Fruit fly (Drosophila melanogaster) whole organism, prepupa: ENCODE results near the gene nAChRalpha5.

Experiments
- Blimp-1 ChIP-seq: fragments of 200-800 bp; sonication (Bioruptor generic); optimal IDR thresholded peaks from 3 replicates; lab custom pipeline; 2017; ENCODE audit warnings: missing biosample characterization, missing genetic modification characterization, mild to moderate bottlenecking, moderate library complexity, missing genetic modification reagents
- CG11294 ChIP-seq: fragments of 200-800 bp; sonication (Bioruptor generic); IDR thresholded peaks from 2 replicates; pipeline ENCODE4 v1.3.6; 2022; ENCODE audit warnings: missing biosample characterization, missing genetic modification characterization
- CG11902 ChIP-seq: fragments of 200-800 bp; sonication (Bioruptor generic); optimal IDR thresholded peaks from 3 replicates; lab custom pipeline; 2016; ENCODE audit warnings: missing biosample characterization, missing genetic modification characterization
- CG15336 ChIP-seq: fragments of 200-800 bp; sonication (Bioruptor generic); IDR thresholded peaks from 2 replicates; pipeline ENCODE4 v1.3.6; 2022; ENCODE audit warnings: missing biosample characterization, missing genetic modification characterization
- CG1621 ChIP-seq: fragments of 200-800 bp; sonication (Bioruptor generic); optimal IDR thresholded peaks from 3 replicates; lab custom pipeline; 2018; ENCODE audit warnings: missing biosample characterization, mild to moderate bottlenecking, missing genetic modification characterization
- CG16779 ChIP-seq: fragments of 200-800 bp; sonication (Bioruptor generic); optimal IDR thresholded peaks from 3 replicates; lab custom pipeline; 2017; ENCODE audit warnings: missing biosample characterization, mild to moderate bottlenecking, missing genetic modification characterization
- CG3032 ChIP-seq: fragments of 200-800 bp; optimal IDR thresholded peaks from 2 replicates; lab custom pipeline; 2019; ENCODE audit warnings: missing biosample characterization, mild to moderate bottlenecking, missing genetic modification characterization, moderate library complexity
- CG31627 ChIP-seq: fragments of 200-800 bp; sonication (Bioruptor generic); optimal IDR thresholded peaks from 3 replicates; lab custom pipeline; 2016; ENCODE audit warnings: missing biosample characterization, missing genetic modification characterization
- CG32006 ChIP-seq: fragments of 200-800 bp; sonication (Bioruptor generic); optimal IDR thresholded peaks from 3 replicates; lab custom pipeline; 2017; ENCODE audit warnings: missing biosample characterization, mild to moderate bottlenecking, missing genetic modification characterization
- CG34406 ChIP-seq: fragments of 200-800 bp; sonication (Bioruptor generic); optimal IDR thresholded peaks from 3 replicates; lab custom pipeline; 2016; ENCODE audit warnings: missing biosample characterization, missing genetic modification characterization
- CG3919 ChIP-seq: fragments of 200-800 bp; sonication (Bioruptor generic); optimal IDR thresholded peaks from 3 replicates; lab custom pipeline; 2016; ENCODE audit warnings: missing biosample characterization, missing genetic modification characterization
- CG4318 ChIP-seq: fragments of 200-800 bp; sonication (Bioruptor generic); optimal IDR thresholded peaks from 3 replicates; lab custom pipeline; 2017; ENCODE audit warnings: missing biosample characterization, mild to moderate bottlenecking, missing genetic modification characterization
- CG6792 ChIP-seq: fragments of 200-800 bp; sonication (Bioruptor generic); optimal IDR thresholded peaks from 3 replicates; lab custom pipeline; 2016; ENCODE audit warnings: missing biosample characterization, missing genetic modification characterization
- CG6808 ChIP-seq: fragments of 200-800 bp; sonication (Bioruptor generic); optimal IDR thresholded peaks from 3 replicates; lab custom pipeline; 2017; ENCODE audit warnings: missing biosample characterization, missing genetic modification characterization, mild to moderate bottlenecking, moderate library complexity, missing genetic modification reagents
- CG6854 ChIP-seq: fragments of 200-800 bp; sonication (Bioruptor generic); optimal IDR thresholded peaks from 2 replicates; lab custom pipeline; 2017; ENCODE audit warnings: missing biosample characterization, mild to moderate bottlenecking, missing genetic modification characterization
- CG8319 ChIP-seq: fragments of 200-800 bp; sonication (Bioruptor generic); optimal IDR thresholded peaks from 3 replicates; lab custom pipeline; 2016; ENCODE audit warnings: missing biosample characterization, missing genetic modification characterization
- CG8632 ChIP-seq: fragments of 200-800 bp; sonication (Bioruptor generic); optimal IDR thresholded peaks from 3 replicates; lab custom pipeline; 2016; ENCODE audit warnings: missing biosample characterization, missing genetic modification characterization
- Eip75B ChIP-seq: fragments of 200-800 bp; sonication (Bioruptor generic); optimal IDR thresholded peaks from 3 replicates; lab custom pipeline; 2016; ENCODE audit warnings: missing biosample characterization, missing genetic modification characterization
- Eip78C ChIP-seq: fragments of 200-800 bp; sonication (Bioruptor generic); peaks from one replicate; lab custom pipeline; 2016; ENCODE audit warnings: missing biosample characterization, missing genetic modification characterization
- Eip93F ChIP-seq: fragments of 200-800 bp; sonication (Bioruptor generic); optimal IDR thresholded peaks from 2 replicates; lab custom pipeline; 2016; ENCODE audit warnings: missing biosample characterization, mild to moderate bottlenecking, missing genetic modification characterization
- Ets21C ChIP-seq: fragments of 200-800 bp; sonication (Bioruptor generic); optimal IDR thresholded peaks from 3 replicates; lab custom pipeline; 2016; ENCODE audit warnings: missing biosample characterization, missing genetic modification characterization
- Ets96B ChIP-seq: fragments of 200-800 bp; optimal IDR thresholded peaks from 2 replicates; lab custom pipeline; 2019; ENCODE audit warnings: missing biosample characterization, mild to moderate bottlenecking, missing genetic modification characterization, moderate library complexity
- Hr39 ChIP-seq: fragments of 200-800 bp; sonication (Bioruptor generic); optimal IDR thresholded peaks from 2 replicates; lab custom pipeline; 2016; ENCODE audit warnings: missing biosample characterization, missing genetic modification characterization
- Lpt ChIP-seq: fragments of 200-800 bp; sonication (Bioruptor generic); optimal IDR thresholded peaks from 3 replicates; lab custom pipeline; 2016; ENCODE audit warnings: missing biosample characterization, missing genetic modification characterization
- Met ChIP-seq: fragments of 200-800 bp; sonication (Bioruptor generic); optimal IDR thresholded peaks from 3 replicates; lab custom pipeline; 2016; ENCODE audit warnings: missing biosample characterization, missing genetic modification characterization
- OdsH ChIP-seq: fragments of 200-800 bp; sonication (Bioruptor generic); optimal IDR thresholded peaks from 3 replicates; lab custom pipeline; 2016; ENCODE audit warnings: missing biosample characterization, missing genetic modification characterization
- Smox ChIP-seq: fragments of 200-800 bp; sonication (Bioruptor generic); optimal IDR thresholded peaks from 3 replicates; lab custom pipeline; 2016; ENCODE audit warnings: missing biosample characterization, missing genetic modification characterization
- Sox102F ChIP-seq: fragments of 200-800 bp; sonication (Bioruptor generic); optimal IDR thresholded peaks from 2 replicates; lab custom pipeline; 2016; ENCODE audit warnings: missing biosample characterization, mild to moderate bottlenecking, missing genetic modification characterization
- achi ChIP-seq: fragments of 200-800 bp; sonication (Bioruptor generic); optimal IDR thresholded peaks from 3 replicates; lab custom pipeline; 2016; ENCODE audit warnings: missing biosample characterization, missing genetic modification characterization
- acj6 ChIP-seq: fragments of 200-800 bp; sonication (Bioruptor generic); optimal IDR thresholded peaks from 3 replicates; lab custom pipeline; 2016; ENCODE audit warnings: missing biosample characterization, missing genetic modification characterization
- cyc ChIP-seq: fragments of 200-800 bp; sonication (Bioruptor generic); optimal IDR thresholded peaks from 3 replicates; lab custom pipeline; 2016; ENCODE audit warnings: missing biosample characterization, missing genetic modification characterization
- eg ChIP-seq: fragments of 200-800 bp; sonication (Bioruptor generic); IDR thresholded peaks from 3 replicates; pipeline ENCODE4 v1.3.6; 2022; ENCODE audit warnings: missing biosample characterization, missing genetic modification characterization
- esn ChIP-seq: fragments of 200-800 bp; sonication (Bioruptor generic); optimal IDR thresholded peaks from 2 replicates; lab custom pipeline; 2016; ENCODE audit warnings: missing biosample characterization, mild to moderate bottlenecking, missing genetic modification characterization, moderate library complexity
- fd59A ChIP-seq: fragments of 200-800 bp; sonication (Bioruptor generic); optimal IDR thresholded peaks from 2 replicates; lab custom pipeline; 2017; ENCODE audit warnings: missing biosample characterization, mild to moderate bottlenecking, missing genetic modification characterization, missing genetic modification reagents
- fkh ChIP-seq: fragments of 200-800 bp; sonication (Bioruptor generic); optimal IDR thresholded peaks from 3 replicates; lab custom pipeline; 2017; ENCODE audit warnings: missing biosample characterization, mild to moderate bottlenecking, missing genetic modification characterization, moderate library complexity
- lz ChIP-seq: fragments of 200-800 bp; sonication (Bioruptor generic); optimal IDR thresholded peaks from 3 replicates; lab custom pipeline; 2016; ENCODE audit warnings: missing biosample characterization, missing genetic modification characterization
- net ChIP-seq: fragments of 200-800 bp; sonication (Bioruptor generic); optimal IDR thresholded peaks from 3 replicates; lab custom pipeline; 2016; ENCODE audit warnings: missing biosample characterization, missing genetic modification characterization
- salr ChIP-seq, 2 experiments: fragments of 200-800 bp; sonication (Bioruptor generic); optimal IDR thresholded peaks; 3 replicates each; lab custom pipeline; 2016 to 2018; ENCODE audit warnings: missing biosample characterization in 2 of 2, missing genetic modification characterization in 2 of 2, mild to moderate bottlenecking in 1 of 2
- spab ChIP-seq: fragments of 200-800 bp; sonication (Bioruptor generic); optimal IDR thresholded peaks from 2 replicates; lab custom pipeline; 2017; ENCODE audit warnings: missing biosample characterization, mild to moderate bottlenecking, missing genetic modification characterization, missing genetic modification reagents
- ss ChIP-seq, 2 experiments: fragments of 200-800 bp; sonication (Bioruptor generic); optimal IDR thresholded peaks; 2 replicates in 1 of 2; 3 replicates in 1 of 2; lab custom pipeline; 2017 to 2018; ENCODE audit warnings: mild to moderate bottlenecking in 2 of 2, missing biosample characterization in 2 of 2, missing genetic modification characterization in 2 of 2, moderate library complexity in 1 of 2
- svp ChIP-seq: fragments of 200-800 bp; sonication (Bioruptor generic); peaks from one replicate; lab custom pipeline; 2016; ENCODE audit warnings: missing biosample characterization, missing genetic modification characterization
- vri ChIP-seq: fragments of 200-800 bp; sonication (Bioruptor generic); optimal IDR thresholded peaks from 3 replicates; lab custom pipeline; 2016; ENCODE audit warnings: missing biosample characterization, mild to moderate bottlenecking, missing genetic modification characterization

nAChRalpha5 gene

DNA sequence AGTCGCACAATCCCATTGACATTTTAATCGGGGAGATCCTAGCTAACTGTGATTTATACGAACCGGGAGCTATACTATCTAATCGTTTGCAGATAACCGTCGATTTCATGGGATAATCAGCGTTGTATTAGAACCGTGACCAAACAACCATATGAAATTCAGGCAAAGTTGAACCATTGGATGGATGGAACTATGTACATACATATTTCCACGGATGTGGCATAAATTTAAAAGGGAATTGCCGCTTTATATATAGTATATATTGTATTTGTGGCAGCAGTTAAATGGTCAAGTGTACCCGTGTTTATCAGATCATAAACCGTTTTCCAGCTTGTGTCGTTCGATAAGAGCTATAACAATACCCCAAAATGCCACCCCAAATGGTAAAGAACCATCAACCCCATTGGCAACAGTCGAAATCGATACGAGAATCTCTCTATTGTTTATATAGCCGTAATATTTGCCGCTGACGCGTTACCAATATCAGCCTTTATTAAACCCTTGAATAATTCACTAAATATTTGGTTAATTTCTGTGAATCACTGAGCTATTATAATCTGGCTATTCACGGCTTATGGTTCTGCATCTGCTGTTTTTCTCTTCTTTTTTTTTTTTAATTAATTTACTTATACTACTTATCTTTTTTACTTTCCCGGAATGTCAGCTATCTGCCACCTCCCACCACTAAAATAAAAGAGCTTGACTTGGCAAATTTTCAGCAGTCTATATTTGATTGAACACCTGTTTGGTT is 27.5 kb upstream of the nAChRalpha5 start, which contains the start of gene bgm:
Gene bgm, plus strand, starts transcription at position 701 of the 751 bp plus-strand sequence.
- TF ChIP-seq achi (GFP tag; lab: Kevin White, UChicago) (no peak), Ets21C (no peak), Eip78C (no peak), svp (GFP tag; lab: Kevin White, UChicago) (peak; percentile 20), Met (GFP tag; lab: Kevin White, UChicago) (no peak), vri (GFP tag; lab: Kevin White, UChicago) (peak; percentile 7), CG6808 (GFP tag; lab: Kevin White, UChicago) (no peak)

dm6 chr2L:14013478-14013877 is 26.5 kb upstream of the nAChRalpha5 start:
- TF ChIP-seq CG6792 (no peak), spab (no peak), Eip78C (no peak), CG3919 (no peak), CG6854 (GFP tag; lab: Kevin White, UChicago) (no peak), Eip93F (GFP tag; lab: Kevin White, UChicago) (no peak), CG1621 (tag; lab: Kevin White, UChicago) (no peak), Eip75B (GFP tag; lab: Kevin White, UChicago) (no peak), svp (GFP tag; lab: Kevin White, UChicago) (peak; percentile 85), CG16779 (tag; lab: Kevin White, UChicago) (no peak), fkh (GFP tag; lab: Kevin White, UChicago) (peak; percentile 27), net (GFP tag; lab: Kevin White, UChicago) (no peak), vri (GFP tag; lab: Kevin White, UChicago) (peak; percentile 54)

- TF ChIP-seq vri (GFP tag; lab: Kevin White, UChicago) (peak; percentile 44), CG32006 (GFP tag; lab: Kevin White, UChicago) (no peak), cyc (GFP tag; lab: Kevin White, UChicago) (no peak), CG11902 (GFP tag; lab: Kevin White, UChicago) (no peak)
Observed at dm6 chr2L:14015109-14015508, 24.9 kb upstream of the nAChRalpha5 start.

- TF ChIP-seq CG6854 (GFP tag; lab: Kevin White, UChicago) (no peak), Smox (no peak), Blimp-1 (GFP tag; lab: Kevin White, UChicago) (no peak), salr (GFP tag; optimal IDR thresholded peaks at IDR 0.05; lab: Kevin White, UChicago) (no peak), CG31627 (GFP tag; lab: Kevin White, UChicago) (no peak), CG32006 (GFP tag; lab: Kevin White, UChicago) (no peak), fd59A (no peak), eg (GFP tag; lab: Robert Waterston, UW) (no peak), CG4318 (GFP tag; lab: Kevin White, UChicago) (no peak), OdsH (GFP tag; lab: Kevin White, UChicago) (no peak), Hr39 (GFP tag; lab: Kevin White, UChicago) (no peak)
Observed at dm6 chr2L:14019654-14020053, 20.3 kb upstream of the nAChRalpha5 start.

DNA sequence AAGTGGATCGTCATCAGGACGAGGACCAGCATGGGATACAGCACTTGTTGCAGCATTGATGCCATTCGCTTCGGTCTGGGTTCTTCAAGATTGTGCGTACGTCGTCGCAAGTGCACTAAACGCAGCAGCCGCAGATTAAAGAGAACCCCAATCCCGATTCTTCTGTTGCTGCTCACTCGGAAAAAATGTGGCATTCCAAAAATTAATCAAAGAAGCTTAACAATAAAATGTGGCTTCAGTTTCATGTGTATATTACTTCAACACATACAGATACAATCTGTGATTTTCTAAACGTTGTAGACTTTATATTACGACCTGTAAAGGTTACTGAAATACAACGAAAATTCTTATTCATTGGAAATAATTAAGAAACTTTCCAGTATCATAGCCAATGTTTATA is 19.9 kb upstream of the nAChRalpha5 start, which contains the start of gene NimC3:
Gene NimC3, minus strand, starts transcription at position 101 of the 400 bp plus-strand sequence.
- TF ChIP-seq Smox (no peak), Ets96B (peak; percentile 30), CG8632 (GFP tag; lab: Kevin White, UChicago) (no peak), Blimp-1 (GFP tag; lab: Kevin White, UChicago) (no peak), Sox102F (GFP tag; lab: Kevin White, UChicago) (no peak), CG34406 (GFP tag; lab: Kevin White, UChicago) (no peak), acj6 (no peak), esn (no peak), lz (GFP tag; lab: Kevin White, UChicago) (no peak), ss (GFP tag; optimal IDR thresholded peaks at IDR 0.05; lab: Kevin White, UChicago) (no peak), cyc (GFP tag; lab: Kevin White, UChicago) (no peak), svp (GFP tag; lab: Kevin White, UChicago) (no peak), CG1621 (tag; lab: Kevin White, UChicago) (no peak), Met (GFP tag; lab: Kevin White, UChicago) (peak; percentile 5), Eip75B (GFP tag; lab: Kevin White, UChicago) (no peak), CG3032 (tag; lab: Kevin White, UChicago) (peak; percentile 33), Lpt (GFP tag; lab: Kevin White, UChicago) (no peak), CG8319 (no peak), CG11294 (no peak), CG15336 (GFP tag; lab: Robert Waterston, UW) (no peak), net (GFP tag; lab: Kevin White, UChicago) (no peak)
